Worm (Caenorhabditis elegans): Measurements from ENCODE around the gene nspb-2.
"Not testable (repeated sequence)": the region's sequence is repeated elsewhere in the genome, so short reads cannot be mapped to it uniquely, and the experiment has no call there.

DNA sequence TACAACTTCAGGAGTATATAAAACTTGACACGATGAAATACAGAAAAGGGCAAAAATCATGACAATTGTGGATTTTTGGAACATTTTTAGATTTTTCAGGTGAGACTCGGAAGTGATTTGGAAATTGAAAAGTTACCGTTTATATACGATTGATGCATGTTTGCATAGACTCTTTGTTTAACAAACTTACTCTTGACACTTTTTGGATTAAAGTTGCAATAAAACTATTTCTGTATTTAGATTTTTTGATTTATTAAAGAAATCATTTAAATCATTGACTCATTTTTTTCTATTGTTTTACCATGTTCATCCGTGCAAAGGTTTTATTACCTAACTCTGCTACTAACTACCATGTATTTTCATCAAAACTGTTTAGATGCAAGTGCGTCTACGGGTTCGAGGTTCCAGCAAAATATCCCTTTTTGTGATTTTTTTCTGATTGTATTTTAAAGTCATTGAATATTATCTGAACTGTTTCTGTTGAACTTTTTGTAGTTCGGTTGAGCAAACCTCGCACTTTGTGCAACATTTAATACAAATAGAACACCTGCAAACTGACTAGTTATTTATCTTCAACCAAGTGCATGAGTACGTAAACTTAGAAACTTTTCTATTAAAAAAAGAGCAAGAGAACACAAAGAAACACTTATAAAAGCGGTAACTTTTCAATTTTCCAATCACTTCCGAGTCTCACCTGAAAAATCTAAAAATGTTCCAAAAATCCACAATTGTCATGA is at the start of gene nspb-2, which contains the start of gene nspb-1:
- not testable (repeated sequence) for TF ChIP-seq fos-1 (tag; optimal IDR thresholded peaks at IDR 0.05); ama-1 (optimal IDR thresholded peaks at IDR 0.05); ztf-11 (tag; optimal IDR thresholded peaks at IDR 0.05); zag-1 (tag; optimal IDR thresholded peaks at IDR 0.05); skn-1 (tag; optimal IDR thresholded peaks at IDR 0.05)
